Fruit fly (Drosophila melanogaster) whole organism, embryonic: ENCODE measurements around the gene Srg3.

Experiments
- B-H2 ChIP-seq: fragments of 200-800 bp; sonication (Bioruptor generic); optimal IDR thresholded peaks from 2 replicates; lab custom pipeline; 2018; ENCODE audit warnings: missing biosample characterization, mild to moderate bottlenecking, missing genetic modification characterization
- BEAF-32 ChIP-seq: fragments of 200-800 bp; sonication (Bioruptor generic); optimal IDR thresholded peaks from 3 replicates; lab custom pipeline; 2017; ENCODE audit warnings: missing biosample characterization, missing genetic modification characterization, mild to moderate bottlenecking, moderate library complexity, missing genetic modification reagents
- Bdp1 ChIP-seq: fragments of 200-800 bp; sonication (Bioruptor generic); optimal IDR thresholded peaks from 3 replicates; lab custom pipeline; 2016; ENCODE audit warnings: missing biosample characterization, missing genetic modification characterization
- CG10267 ChIP-seq: fragments of 200-800 bp; sonication (Bioruptor generic); optimal IDR thresholded peaks from 2 replicates; lab custom pipeline; 2018; ENCODE audit warnings: missing biosample characterization, mild to moderate bottlenecking, missing genetic modification characterization, moderate library complexity
- CG10274 ChIP-seq: fragments of 200-800 bp; sonication (Bioruptor generic); optimal IDR thresholded peaks from 3 replicates; lab custom pipeline; 2017; ENCODE audit warnings: missing biosample characterization, mild to moderate bottlenecking, missing genetic modification characterization
- CG11093 ChIP-seq: fragments of 200-800 bp; sonication (Bioruptor generic); IDR thresholded peaks from 3 replicates; pipeline ENCODE4 v1.3.6; 2022; ENCODE audit warnings: missing biosample characterization, missing genetic modification characterization
- CG14667 ChIP-seq: fragments of 200-800 bp; sonication (Bioruptor generic); IDR thresholded peaks from 2 replicates; pipeline ENCODE4 v1.3.6; 2022; ENCODE audit warnings: missing biosample characterization, missing genetic modification characterization
- CG16815 ChIP-seq: fragments of 200-800 bp; sonication (Bioruptor generic); optimal IDR thresholded peaks from 3 replicates; lab custom pipeline; 2017; ENCODE audit warnings: missing biosample characterization, mild to moderate bottlenecking, missing genetic modification characterization
- CG17328 ChIP-seq: fragments of 200-800 bp; sonication (Bioruptor generic); IDR thresholded peaks from 2 replicates; pipeline ENCODE4 v1.3.6; 2022; ENCODE audit warnings: missing biosample characterization, missing genetic modification characterization
- CG17829 ChIP-seq: fragments of 200-800 bp; optimal IDR thresholded peaks from 2 replicates; lab custom pipeline; 2019; ENCODE audit warnings: missing biosample characterization, mild to moderate bottlenecking, missing genetic modification characterization, moderate library complexity
- CG2678 ChIP-seq: fragments of 200-800 bp; sonication (Bioruptor generic); optimal IDR thresholded peaks from 3 replicates; lab custom pipeline; 2019; ENCODE audit warnings: missing biosample characterization, mild to moderate bottlenecking, missing genetic modification characterization, moderate library complexity
- CG31441 ChIP-seq: fragments of 200-800 bp; sonication (Bioruptor generic); IDR thresholded peaks from 2 replicates; pipeline ENCODE4 v1.3.6; 2022; ENCODE audit warnings: missing biosample characterization, missing genetic modification characterization
- CG9797 ChIP-seq: fragments of 200-800 bp; sonication (Bioruptor generic); optimal IDR thresholded peaks from 3 replicates; lab custom pipeline; 2018; ENCODE audit warnings: missing biosample characterization, mild to moderate bottlenecking, missing genetic modification characterization
- CG9876 ChIP-seq: fragments of 200-800 bp; sonication (Bioruptor generic); optimal IDR thresholded peaks from 2 replicates; lab custom pipeline; 2016; ENCODE audit warnings: missing biosample characterization, missing genetic modification characterization
- Camta ChIP-seq: fragments of 200-800 bp; sonication (Bioruptor generic); optimal IDR thresholded peaks from 2 replicates; lab custom pipeline; 2016; ENCODE audit warnings: missing biosample characterization, missing genetic modification characterization
- D19A ChIP-seq: fragments of 200-800 bp; optimal IDR thresholded peaks from 3 replicates; lab custom pipeline; 2019; ENCODE audit warnings: missing biosample characterization, mild to moderate bottlenecking, missing genetic modification characterization, moderate library complexity
- Doc2 ChIP-seq: fragments of 200-800 bp; sonication (Bioruptor generic); IDR thresholded peaks from 2 replicates; pipeline ENCODE4 v1.3.6; 2022; ENCODE audit warnings: missing biosample characterization, missing genetic modification characterization
- Dref ChIP-seq: fragments of 200-800 bp; sonication (Bioruptor generic); IDR thresholded peaks from 2 replicates; pipeline ENCODE4 v1.3.6; 2022; ENCODE audit warnings: missing biosample characterization, missing genetic modification characterization
- Eip74EF ChIP-seq, 2 experiments: fragments of 200-800 bp in 1 of 2; fragments of >200 bp in 1 of 2; sonication (Bioruptor generic) in 1 of 2; optimal IDR thresholded peaks; 2 replicates each; lab custom pipeline; 2017 to 2019; ENCODE audit warnings: missing biosample characterization in 2 of 2, missing genetic modification characterization in 2 of 2, mild to moderate bottlenecking in 1 of 2, moderate library complexity in 1 of 2
- HLH54F ChIP-seq: fragments of 200-800 bp; sonication (Bioruptor generic); optimal IDR thresholded peaks from 3 replicates; lab custom pipeline; 2016; ENCODE audit warnings: missing biosample characterization, missing genetic modification characterization
- Hmr ChIP-seq: fragments of 200-800 bp; sonication (Bioruptor generic); optimal IDR thresholded peaks from 3 replicates; lab custom pipeline; 2017; ENCODE audit warnings: mild to moderate bottlenecking, missing biosample characterization, missing genetic modification reagents, missing genetic modification characterization
- Jarid2 ChIP-seq: fragments of 200-800 bp; sonication (Bioruptor generic); optimal IDR thresholded peaks from 3 replicates; lab custom pipeline; 2017; ENCODE audit warnings: mild to moderate bottlenecking, missing biosample characterization, missing genetic modification reagents, missing genetic modification characterization
- MTF-1 ChIP-seq: fragments of 200-800 bp; sonication (Bioruptor generic); optimal IDR thresholded peaks from 2 replicates; lab custom pipeline; 2018; ENCODE audit warnings: missing biosample characterization, mild to moderate bottlenecking, missing genetic modification characterization, borderline replicate concordance
- Scr ChIP-seq: fragments of 200-800 bp; sonication (Bioruptor generic); IDR thresholded peaks from 2 replicates; pipeline ENCODE4 v1.3.6; 2022; ENCODE audit warnings: missing biosample characterization, missing genetic modification characterization; ENCODE audit not compliant: partially characterized antibody
- Stat92E ChIP-seq, 3 experiments: fragments of >200 bp in 2 of 3; fragments of 200-800 bp in 1 of 3; sonication (Bioruptor generic) in 1 of 3; optimal IDR thresholded peaks; 2 replicates each; lab custom pipeline; 2017 to 2019; ENCODE audit warnings: missing biosample characterization in 3 of 3, missing genetic modification characterization in 3 of 3, mild to moderate bottlenecking in 1 of 3, moderate library complexity in 1 of 3
- Taf1 ChIP-seq: fragments of 200-800 bp; sonication (Bioruptor generic); IDR thresholded peaks from 2 replicates; pipeline ENCODE4 v1.3.6; 2022; ENCODE audit warnings: missing biosample characterization, missing genetic modification characterization
- Vsx1 ChIP-seq: fragments of 200-800 bp; sonication (Bioruptor generic); optimal IDR thresholded peaks from 2 replicates; lab custom pipeline; 2017; ENCODE audit warnings: missing biosample characterization, mild to moderate bottlenecking, missing genetic modification characterization, missing genetic modification reagents
- ab ChIP-seq: fragments of 200-800 bp; sonication (Bioruptor generic); optimal IDR thresholded peaks from 2 replicates; lab custom pipeline; 2016; ENCODE audit warnings: missing biosample characterization, missing genetic modification characterization
- ap ChIP-seq: fragments of 200-800 bp; sonication (Bioruptor generic); IDR thresholded peaks from 2 replicates; pipeline ENCODE4 v1.3.6; 2022; ENCODE audit warnings: missing biosample characterization, missing genetic modification characterization
- ato ChIP-seq: fragments of 200-800 bp; sonication (Bioruptor generic); IDR thresholded peaks from 2 replicates; pipeline ENCODE4 v1.3.6; 2022; ENCODE audit warnings: missing biosample characterization, missing genetic modification characterization; ENCODE audit not compliant: partially characterized antibody
- croc ChIP-seq: fragments of 200-800 bp; sonication (Bioruptor generic); conservative IDR thresholded peaks from 3 replicates; pipeline ENCODE4 v1.3.6; 2022; ENCODE audit warnings: missing biosample characterization, missing genetic modification characterization
- da ChIP-seq: fragments of 200-800 bp; sonication (Bioruptor generic); optimal IDR thresholded peaks from 2 replicates; lab custom pipeline; 2016; ENCODE audit warnings: missing biosample characterization, missing genetic modification characterization
- dimm ChIP-seq: fragments of 200-800 bp; sonication (Bioruptor generic); IDR thresholded peaks from 2 replicates; pipeline ENCODE4 v1.3.6; 2022; ENCODE audit warnings: missing biosample characterization, missing genetic modification characterization
- emc ChIP-seq: fragments of 200-800 bp; sonication (Bioruptor generic); optimal IDR thresholded peaks from 2 replicates; lab custom pipeline; 2016; ENCODE audit warnings: missing biosample characterization, missing genetic modification characterization
- eyg ChIP-seq: fragments of 200-800 bp; sonication (Bioruptor generic); optimal IDR thresholded peaks from 3 replicates; lab custom pipeline; 2016; ENCODE audit warnings: missing biosample characterization, missing genetic modification characterization
- grau ChIP-seq: fragments of 200-800 bp; optimal IDR thresholded peaks from 3 replicates; lab custom pipeline; 2019; ENCODE audit warnings: missing biosample characterization, mild to moderate bottlenecking, missing genetic modification characterization, moderate library complexity
- lola ChIP-seq, 3 experiments: fragments of >200 bp in 2 of 3; fragments of 200-800 bp in 1 of 3; sonication (Bioruptor generic) in 1 of 3; optimal IDR thresholded peaks; 2 replicates each; lab custom pipeline; 2017 to 2019; ENCODE audit warnings: missing biosample characterization in 3 of 3, missing genetic modification characterization in 3 of 3, mild to moderate bottlenecking in 1 of 3, moderate library complexity in 1 of 3
- lov ChIP-seq, 2 experiments: fragments of 200-800 bp in 1 of 2; fragments of >200 bp in 1 of 2; sonication (Bioruptor generic) in 1 of 2; IDR thresholded peaks in 1 of 2; optimal IDR thresholded peaks in 1 of 2; 2 replicates in 1 of 2; 3 replicates in 1 of 2; pipeline versions ENCODE4 v1.3.6 to Lab custom; 2017 to 2022; ENCODE audit warnings: missing biosample characterization in 1 of 2, missing genetic modification characterization in 1 of 2
- nau ChIP-seq: fragments of 200-800 bp; sonication (Bioruptor generic); optimal IDR thresholded peaks from 3 replicates; lab custom pipeline; 2017; ENCODE audit warnings: missing biosample characterization, mild to moderate bottlenecking, missing genetic modification characterization, missing genetic modification reagents
- nerfin-2 ChIP-seq: fragments of 200-800 bp; sonication (Bioruptor generic); IDR thresholded peaks from 2 replicates; pipeline ENCODE4 v1.3.6; 2022; ENCODE audit warnings: missing biosample characterization, missing genetic modification characterization; ENCODE audit not compliant: partially characterized antibody
- nmo ChIP-seq: fragments of 200-800 bp; sonication (Bioruptor generic); optimal IDR thresholded peaks from 2 replicates; lab custom pipeline; 2018; ENCODE audit warnings: missing biosample characterization, mild to moderate bottlenecking, missing genetic modification characterization, moderate library complexity
- p53 ChIP-seq: fragments of 200-800 bp; sonication (Bioruptor generic); optimal IDR thresholded peaks from 2 replicates; lab custom pipeline; 2016; ENCODE audit warnings: missing biosample characterization, missing genetic modification characterization
- pnt ChIP-seq: fragments of 200-800 bp; sonication (Bioruptor generic); optimal IDR thresholded peaks from 3 replicates; lab custom pipeline; 2016; ENCODE audit warnings: missing biosample characterization, missing genetic modification characterization
- rib ChIP-seq: fragments of 200-800 bp; sonication (Bioruptor generic); IDR thresholded peaks from 2 replicates; pipeline ENCODE4 v1.3.6; 2022; ENCODE audit warnings: missing biosample characterization, missing genetic modification characterization
- seq ChIP-seq: fragments of 200-800 bp; sonication (Bioruptor generic); IDR thresholded peaks from 2 replicates; pipeline ENCODE4 v1.3.6; 2022; ENCODE audit warnings: missing biosample characterization, missing genetic modification characterization
- sisA ChIP-seq: fragments of 200-800 bp; sonication (Bioruptor generic); IDR thresholded peaks from 2 replicates; pipeline ENCODE4 v1.3.6; 2022; ENCODE audit warnings: missing biosample characterization, missing genetic modification characterization
- tx ChIP-seq: fragments of 200-800 bp; sonication (Bioruptor generic); optimal IDR thresholded peaks from 2 replicates; lab custom pipeline; 2016; ENCODE audit warnings: missing biosample characterization, missing genetic modification characterization
- zfh1 ChIP-seq: fragments of 200-800 bp; sonication (Bioruptor generic); IDR thresholded peaks from 3 replicates; pipeline ENCODE4 v1.3.6; 2022; ENCODE audit warnings: missing biosample characterization, missing genetic modification characterization

Srg3 gene

DNA sequence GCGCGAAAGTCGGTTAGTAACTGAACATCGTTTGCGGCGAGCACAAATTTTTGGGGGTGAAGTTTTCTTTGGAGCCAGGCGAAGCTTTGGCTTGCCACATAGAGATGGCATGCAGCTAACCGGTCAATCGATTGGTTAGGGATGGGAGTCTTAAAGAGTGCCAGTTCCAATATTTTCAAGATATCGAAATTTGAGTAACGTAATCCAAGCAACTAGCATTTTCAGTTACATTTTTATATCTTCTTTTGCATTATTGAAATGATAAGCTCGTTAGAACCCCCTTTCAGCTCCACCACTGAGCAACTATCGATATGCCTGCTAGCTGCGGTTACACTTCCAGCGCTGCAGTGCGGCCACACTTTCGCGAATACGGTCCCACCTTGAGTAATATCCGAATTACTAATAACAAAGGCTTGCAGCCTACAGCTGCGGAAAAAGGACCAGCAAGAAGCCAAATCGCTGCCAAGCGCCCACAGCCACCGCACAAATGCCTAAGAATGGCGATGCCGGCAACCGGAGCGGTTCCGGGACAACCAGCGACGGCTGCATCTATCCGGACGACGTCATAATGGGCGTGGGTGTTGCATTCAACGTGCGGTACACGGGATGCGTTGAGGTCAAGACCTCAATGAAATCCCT is 16.3 kb upstream of the Srg3 start, which contains the start of the genes Atat and Shc (continued):
- peak; percentile 95 for TF ChIP-seq Bdp1
- TF ChIP-seq pnt (GFP tag; lab: Kevin White, UChicago), result peak; percentile 100
- peak; percentile 95 for TF ChIP-seq CG10274
- TF ChIP-seq MTF-1 (GFP tag; lab: Kevin White, UChicago), result peak; percentile 93
- TF ChIP-seq CG17328 (GFP tag; lab: Robert Waterston, UW), result peak; percentile 99
- peak; percentile 93 for TF ChIP-seq Scr (GFP tag; lab: Robert Waterston, UW)
- TF ChIP-seq Eip74EF (GFP tag; optimal IDR thresholded peaks at IDR 0.05; lab: Kevin White, UChicago), result peak in 1 of 2 experiments; percentile 89
- TF ChIP-seq Hmr (GFP tag; lab: Kevin White, UChicago), result peak; percentile 99
- peak; percentile 100 for TF ChIP-seq CG9876 (GFP tag; lab: Kevin White, UChicago)
- peak; percentile 59; the same call in 1 of the 2 replicates for TF ChIP-seq ato (GFP tag; lab: Robert Waterston, UW)
- TF ChIP-seq croc (GFP tag; lab: Robert Waterston, UW), result peak; percentile 99
- TF ChIP-seq Taf1, result peak; percentile 99
- peak; percentile 95 for TF ChIP-seq nau
- TF ChIP-seq Doc2 (GFP tag; lab: Robert Waterston, UW), result peak; percentile 98
- TF ChIP-seq nmo (GFP tag; lab: Kevin White, UChicago), result peak; percentile 99
- TF ChIP-seq seq (GFP tag; lab: Robert Waterston, UW), result peak; percentile 98
- peak in 1 of 3 experiments; percentile 90 for TF ChIP-seq Stat92E (GFP tag; optimal IDR thresholded peaks at IDR 0.05; lab: Kevin White, UChicago)
- peak; percentile 99 for TF ChIP-seq ap (GFP tag; lab: Robert Waterston, UW)
- peak; percentile 98 for TF ChIP-seq grau (tag; lab: Kevin White, UChicago)
- TF ChIP-seq HLH54F (GFP tag; lab: Kevin White, UChicago), result peak; percentile 100
- peak; percentile 99 for TF ChIP-seq ab (GFP tag; lab: Kevin White, UChicago)
- peak; percentile 98 for TF ChIP-seq CG17829 (tag; lab: Kevin White, UChicago)
- peak; percentile 99 for TF ChIP-seq Camta (GFP tag; lab: Kevin White, UChicago)
- no peak for TF ChIP-seq lov (optimal IDR thresholded peaks at IDR 0.05; lab: Kevin White, UChicago)
- TF ChIP-seq lov (GFP tag; IDR thresholded peaks at IDR 0.05; lab: Robert Waterston, UW), result peak; percentile 99
- peak; percentile 100 for TF ChIP-seq tx (GFP tag; lab: Kevin White, UChicago)
- peak; percentile 92 for TF ChIP-seq CG10267 (tag; lab: Kevin White, UChicago)
- TF ChIP-seq emc, result peak; percentile 99
- TF ChIP-seq nerfin-2 (GFP tag; lab: Robert Waterston, UW), result peak; percentile 77
- peak; percentile 87 for TF ChIP-seq Dref
- TF ChIP-seq Jarid2 (GFP tag; lab: Kevin White, UChicago), result peak; percentile 91
- TF ChIP-seq da (GFP tag; lab: Kevin White, UChicago), result peak; percentile 99
- TF ChIP-seq eyg, result peak; percentile 99
- peak; percentile 97 for TF ChIP-seq CG31441 (GFP tag; lab: Robert Waterston, UW)
- TF ChIP-seq p53, result peak; percentile 99
- peak; percentile 92 for TF ChIP-seq Vsx1 (GFP tag; lab: Kevin White, UChicago)
- TF ChIP-seq B-H2, result peak; percentile 99
- TF ChIP-seq CG2678, result peak; percentile 98
- peak; percentile 100 for TF ChIP-seq CG9797 (GFP tag; lab: Kevin White, UChicago)
- peak; percentile 89 for TF ChIP-seq D19A (tag; lab: Kevin White, UChicago)
- peak; percentile 100 for TF ChIP-seq CG11093
- peak; percentile 99 for TF ChIP-seq rib (GFP tag; lab: Robert Waterston, UW)
- TF ChIP-seq sisA (GFP tag; lab: Robert Waterston, UW), result peak; percentile 100
- TF ChIP-seq zfh1 (GFP tag; lab: Robert Waterston, UW), result peak; percentile 100
- peak; percentile 100 for TF ChIP-seq CG16815 (GFP tag; lab: Kevin White, UChicago)
- TF ChIP-seq dimm (GFP tag; lab: Robert Waterston, UW), result peak; percentile 98
- TF ChIP-seq lola (GFP tag; optimal IDR thresholded peaks at IDR 0.05; lab: Kevin White, UChicago), result peak in 1 of 3 experiments; percentile 98
- TF ChIP-seq BEAF-32, result peak; percentile 99
- peak; percentile 100 for TF ChIP-seq CG14667 (GFP tag; lab: Robert Waterston, UW)
